Fruit fly (Drosophila melanogaster): ENCODE measurements around the gene PIG-T.

DNA sequence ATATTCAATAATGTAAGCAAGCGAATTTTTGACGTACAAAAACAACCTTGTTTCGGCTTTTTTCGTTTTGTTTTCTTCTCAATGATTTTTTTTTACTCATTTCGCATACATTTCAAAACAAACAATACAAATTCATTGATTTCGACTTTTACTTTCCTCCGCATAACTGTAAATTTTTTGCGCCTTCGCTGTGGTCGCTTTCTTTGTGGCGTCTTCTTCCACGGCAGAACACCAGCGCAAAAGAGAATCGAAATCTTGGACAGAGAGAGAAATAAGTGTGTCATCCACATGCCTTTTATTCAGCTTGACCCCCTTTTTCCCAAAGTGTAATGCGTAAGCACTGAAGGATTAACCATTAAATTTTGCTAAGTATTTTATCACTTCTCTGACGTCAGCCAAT, 7.3 kb upstream of the PIG-T start:
- TF ChIP-seq usp (GFP tag; optimal IDR thresholded peaks at IDR 0.05) (no peak), EcR (GFP tag; optimal IDR thresholded peaks at IDR 0.05) (no peak), CG8478 (optimal IDR thresholded peaks at IDR 0.05) (no peak), psq (optimal IDR thresholded peaks at IDR 0.05) (no peak)

All from whole organism.